Worm (Caenorhabditis elegans) whole organism, late embryonic: ENCODE data around the gene npr-15.
A peak's percentile ranks its signal among the peaks of the same experiment; 100 is the strongest.

ENCODE experiments used
- C38D4.7 ChIP-seq: fragments of 200-800 bp; sonication (Bioruptor generic); optimal IDR thresholded peaks from 2 replicates; lab custom pipeline; 2018; ENCODE audit warnings: mild to moderate bottlenecking, missing genetic modification characterization, moderate library complexity, missing compliant biosample characterization
- K09A11.1 ChIP-seq: sonication (generic microtip); optimal IDR thresholded peaks from 2 replicates; lab custom pipeline; 2017; ENCODE audit warnings: antibody characterized with exemption, mild to moderate bottlenecking, missing genetic modification characterization, missing compliant biosample characterization; ENCODE audit not compliant: insufficient read depth
- T23F11.4 ChIP-seq: fragments of 200-800 bp; sonication (Bioruptor generic); optimal IDR thresholded peaks from 2 replicates; lab custom pipeline; 2018; ENCODE audit warnings: mild to moderate bottlenecking, missing genetic modification characterization, missing compliant biosample characterization
- ceh-14 ChIP-seq: sonication (generic microtip); optimal IDR thresholded peaks from 2 replicates; lab custom pipeline; 2016; ENCODE audit warnings: missing genotype, missing genetic modification characterization, missing compliant biosample characterization
- ceh-22 ChIP-seq: sonication (generic microtip); optimal IDR thresholded peaks from 2 replicates; lab custom pipeline; 2017; ENCODE audit warnings: missing biosample characterization, missing genetic modification characterization
- ceh-30 ChIP-seq: fragments of 150-350 bp; optimal IDR thresholded peaks from 2 replicates; lab custom pipeline; 2014; ENCODE audit warnings: missing biosample characterization, missing genetic modification characterization
- ceh-31 ChIP-seq: sonication (generic microtip); optimal IDR thresholded peaks from 2 replicates; lab custom pipeline; 2016; ENCODE audit warnings: missing genetic modification characterization, missing compliant biosample characterization
- ceh-45 ChIP-seq: fragments of 200-800 bp; sonication (Bioruptor generic); IDR thresholded peaks from 2 replicates; pipeline ENCODE4 v1.3.6; 2022; ENCODE audit warnings: missing genetic modification reagents, missing genetic modification characterization, missing compliant biosample characterization
- ceh-48 ChIP-seq: sonication (generic microtip); optimal IDR thresholded peaks from 2 replicates; lab custom pipeline; 2016; ENCODE audit warnings: missing genetic modification characterization, inconsistent platforms, missing compliant biosample characterization
- ceh-6 ChIP-seq: fragments of 200-800 bp; sonication (Bioruptor generic); optimal IDR thresholded peaks from 2 replicates; lab custom pipeline; 2018; ENCODE audit warnings: mild to moderate bottlenecking, missing genetic modification characterization, missing compliant biosample characterization
- che-1 ChIP-seq: sonication (generic microtip); optimal IDR thresholded peaks from 2 replicates; lab custom pipeline; 2016; ENCODE audit warnings: mild to moderate bottlenecking, missing genetic modification characterization, missing compliant biosample characterization
- dmd-4 ChIP-seq: sonication (generic microtip); optimal IDR thresholded peaks from 2 replicates; lab custom pipeline; 2016; ENCODE audit warnings: borderline replicate concordance, missing genetic modification characterization, missing compliant biosample characterization
- elt-2 ChIP-seq: sonication (generic microtip); optimal IDR thresholded peaks from 2 replicates; lab custom pipeline; 2016; ENCODE audit warnings: missing genetic modification reagents, missing genetic modification characterization, missing compliant biosample characterization
- elt-4 ChIP-seq: sonication (generic microtip); optimal IDR thresholded peaks from 2 replicates; lab custom pipeline; 2016; ENCODE audit warnings: missing genetic modification characterization, missing compliant biosample characterization
- ets-4 ChIP-seq: sonication (generic microtip); optimal IDR thresholded peaks from 2 replicates; lab custom pipeline; 2016; ENCODE audit warnings: missing genetic modification characterization, missing compliant biosample characterization
- fax-1 ChIP-seq: sonication (generic microtip); optimal IDR thresholded peaks from 2 replicates; lab custom pipeline; 2016; ENCODE audit warnings: missing genotype, missing genetic modification characterization, missing compliant biosample characterization
- fkh-10 ChIP-seq: fragments of 150-350 bp; optimal IDR thresholded peaks from 2 replicates; lab custom pipeline; 2014; ENCODE audit warnings: missing biosample characterization, missing genetic modification reagents, missing genetic modification characterization
- fkh-6 ChIP-seq: sonication (generic microtip); optimal IDR thresholded peaks from 2 replicates; lab custom pipeline; 2016; ENCODE audit warnings: missing genetic modification characterization, missing compliant biosample characterization
- gmeb-2 ChIP-seq: sonication (generic microtip); optimal IDR thresholded peaks from 2 replicates; lab custom pipeline; 2016; ENCODE audit warnings: missing genetic modification characterization, inconsistent platforms, missing compliant biosample characterization
- hlh-15 ChIP-seq: sonication (generic microtip); optimal IDR thresholded peaks from 2 replicates; lab custom pipeline; 2016; ENCODE audit warnings: missing genetic modification characterization, missing compliant biosample characterization
- hlh-30 ChIP-seq: sonication (generic microtip); optimal IDR thresholded peaks from 2 replicates; lab custom pipeline; 2017; ENCODE audit warnings: antibody characterized with exemption, missing genetic modification characterization, missing compliant biosample characterization; ENCODE audit not compliant: insufficient read depth
- hlh-6 ChIP-seq: sonication (generic microtip); optimal IDR thresholded peaks from 2 replicates; lab custom pipeline; 2016; ENCODE audit warnings: missing genotype, missing genetic modification characterization, missing compliant biosample characterization
- hlh-8 ChIP-seq: sonication (generic microtip); optimal IDR thresholded peaks from 2 replicates; lab custom pipeline; 2016; ENCODE audit warnings: missing genotype, missing genetic modification characterization, missing compliant biosample characterization
- lim-6 ChIP-seq: sonication (generic microtip); optimal IDR thresholded peaks from 2 replicates; lab custom pipeline; 2016; ENCODE audit warnings: missing genetic modification characterization, missing compliant biosample characterization
- madf-2 ChIP-seq: sonication (generic microtip); optimal IDR thresholded peaks from 2 replicates; lab custom pipeline; 2017; ENCODE audit warnings: missing genetic modification characterization, missing compliant biosample characterization
- nfya-1 ChIP-seq: sonication (generic microtip); optimal IDR thresholded peaks from 2 replicates; lab custom pipeline; 2017; ENCODE audit warnings: missing genetic modification characterization, mild to moderate bottlenecking, missing compliant biosample characterization, antibody characterized with exemption, moderate library complexity
- npax-4 ChIP-seq: sonication (generic microtip); optimal IDR thresholded peaks from 2 replicates; lab custom pipeline; 2016; ENCODE audit warnings: missing genetic modification characterization, missing compliant biosample characterization
- pha-2 ChIP-seq: sonication (generic microtip); optimal IDR thresholded peaks from 2 replicates; lab custom pipeline; 2017; ENCODE audit warnings: mild to moderate bottlenecking, missing genetic modification characterization, missing compliant biosample characterization
- pqm-1 ChIP-seq: sonication (generic microtip); optimal IDR thresholded peaks from 2 replicates; lab custom pipeline; 2016; ENCODE audit warnings: missing genetic modification characterization, missing compliant biosample characterization
- pros-1 ChIP-seq: fragments of 150-350 bp; optimal IDR thresholded peaks from 2 replicates; lab custom pipeline; 2014; ENCODE audit warnings: missing biosample characterization, missing genetic modification reagents, missing genetic modification characterization
- ref-2 ChIP-seq: sonication (generic microtip); optimal IDR thresholded peaks from 2 replicates; lab custom pipeline; 2016; ENCODE audit warnings: missing genetic modification characterization, missing compliant biosample characterization
- rnt-1 ChIP-seq: sonication (generic microtip); optimal IDR thresholded peaks from 2 replicates; lab custom pipeline; 2016; ENCODE audit warnings: missing genetic modification characterization, missing compliant biosample characterization
- sox-2 ChIP-seq: fragments of 200-800 bp; sonication (Bioruptor generic); IDR thresholded peaks from 2 replicates; pipeline ENCODE4 v1.3.6; 2022; ENCODE audit warnings: missing genetic modification reagents, missing genetic modification characterization, missing compliant biosample characterization
- syd-9 ChIP-seq: sonication (generic microtip); optimal IDR thresholded peaks from 2 replicates; lab custom pipeline; 2016; ENCODE audit warnings: mild to moderate bottlenecking, missing genetic modification characterization, moderate library complexity, missing compliant biosample characterization
- ttx-3 ChIP-seq: sonication (generic microtip); optimal IDR thresholded peaks from 2 replicates; lab custom pipeline; 2016; ENCODE audit warnings: missing genetic modification reagents, missing genetic modification characterization, missing compliant biosample characterization
- unc-55 ChIP-seq: sonication (generic microtip); optimal IDR thresholded peaks from 2 replicates; lab custom pipeline; 2017; ENCODE audit warnings: missing biosample characterization, missing genetic modification reagents, missing genetic modification characterization
- unc-86 ChIP-seq: sonication (generic microtip); optimal IDR thresholded peaks from 2 replicates; lab custom pipeline; 2016; ENCODE audit warnings: missing genetic modification characterization, missing compliant biosample characterization
- zip-5 ChIP-seq: sonication (generic microtip); optimal IDR thresholded peaks from 2 replicates; lab custom pipeline; 2016; ENCODE audit warnings: missing genetic modification characterization, missing compliant biosample characterization
- ztf-16 ChIP-seq: sonication (generic microtip); optimal IDR thresholded peaks from 2 replicates; lab custom pipeline; 2017; ENCODE audit warnings: missing genetic modification characterization, missing compliant biosample characterization

Gene npr-15

DNA sequence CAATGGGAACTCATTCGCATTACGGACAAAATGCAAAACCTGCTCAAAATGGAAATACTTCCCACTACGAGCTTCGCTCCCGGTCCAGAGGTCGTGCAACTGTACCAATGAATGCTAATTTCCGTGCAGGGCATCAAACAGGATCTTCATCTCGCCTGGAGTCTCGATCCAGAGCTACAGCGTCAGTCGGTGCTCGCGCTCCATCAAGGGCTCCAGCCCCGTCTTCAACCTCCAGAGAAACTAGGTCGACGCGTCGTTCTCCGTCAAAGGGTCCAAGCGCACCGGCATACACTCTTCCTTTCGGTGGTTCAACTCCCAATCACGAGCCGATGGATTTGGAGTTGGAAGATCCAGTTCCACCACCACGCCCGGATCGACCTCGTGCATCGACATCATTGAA lies 43.3 kb upstream of the npr-15 start:
- TF ChIP-seq unc-55, result no peak
- TF ChIP-seq ets-4 (tag; lab: Kevin White, UChicago), result no peak
- no peak for TF ChIP-seq pros-1 (tag; lab: Kevin White, UChicago)
- no peak for TF ChIP-seq lim-6 (tag; lab: Kevin White, UChicago)
- TF ChIP-seq madf-2 (tag; lab: Kevin White, UChicago), result no peak
- TF ChIP-seq hlh-15 (tag; lab: Kevin White, UChicago), result no peak
- TF ChIP-seq elt-4 (tag; lab: Kevin White, UChicago), result no peak
- no peak for TF ChIP-seq C38D4.7 (GFP tag; lab: Kevin White, UChicago)
- TF ChIP-seq ceh-48 (tag; lab: Kevin White, UChicago), result no peak

DNA sequence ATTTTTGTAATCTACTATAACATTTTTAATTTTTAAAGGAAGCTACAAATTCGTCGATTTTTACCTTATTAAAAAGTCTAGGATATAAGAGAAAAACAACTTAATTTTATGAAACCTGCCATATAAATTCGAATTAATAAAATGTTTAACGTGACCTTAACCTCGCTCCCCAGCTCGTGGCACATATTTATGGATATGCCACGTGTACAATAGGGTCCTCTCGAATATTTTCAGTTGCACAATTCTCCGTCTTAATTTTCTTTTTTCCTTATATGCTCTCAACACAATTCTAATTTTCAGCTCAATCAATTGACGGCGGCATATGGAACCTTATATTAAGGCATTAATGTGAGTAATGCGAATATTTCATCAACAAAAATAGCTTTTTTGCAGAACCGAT lies 41.8 kb upstream of the npr-15 start, which contains the start of gene F34D10.4:
Gene F34D10.4, plus strand, starts transcription at position 301 of the 400 bp plus-strand sequence.
- TF ChIP-seq dmd-4 (tag; lab: Kevin White, UChicago) (no peak), pha-2 (tag; lab: Kevin White, UChicago) (no peak), ceh-30 (tag; lab: Kevin White, UChicago) (no peak), nfya-1 (tag; lab: Kevin White, UChicago) (no peak), npax-4 (tag; lab: Kevin White, UChicago) (no peak), ceh-14 (tag; lab: Kevin White, UChicago) (no peak), elt-4 (tag; lab: Kevin White, UChicago) (no peak), rnt-1 (tag; lab: Kevin White, UChicago) (no peak), ets-4 (tag; lab: Kevin White, UChicago) (no peak), unc-86 (tag; lab: Kevin White, UChicago) (no peak), che-1 (no peak), hlh-8 (tag; lab: Kevin White, UChicago) (no peak), ztf-16 (tag; lab: Kevin White, UChicago) (no peak), ceh-45 (GFP tag; lab: Robert Waterston, UW) (no peak), pros-1 (tag; lab: Kevin White, UChicago) (no peak), ref-2 (tag; lab: Kevin White, UChicago) (no peak), K09A11.1 (tag; lab: Kevin White, UChicago) (no peak)

DNA sequence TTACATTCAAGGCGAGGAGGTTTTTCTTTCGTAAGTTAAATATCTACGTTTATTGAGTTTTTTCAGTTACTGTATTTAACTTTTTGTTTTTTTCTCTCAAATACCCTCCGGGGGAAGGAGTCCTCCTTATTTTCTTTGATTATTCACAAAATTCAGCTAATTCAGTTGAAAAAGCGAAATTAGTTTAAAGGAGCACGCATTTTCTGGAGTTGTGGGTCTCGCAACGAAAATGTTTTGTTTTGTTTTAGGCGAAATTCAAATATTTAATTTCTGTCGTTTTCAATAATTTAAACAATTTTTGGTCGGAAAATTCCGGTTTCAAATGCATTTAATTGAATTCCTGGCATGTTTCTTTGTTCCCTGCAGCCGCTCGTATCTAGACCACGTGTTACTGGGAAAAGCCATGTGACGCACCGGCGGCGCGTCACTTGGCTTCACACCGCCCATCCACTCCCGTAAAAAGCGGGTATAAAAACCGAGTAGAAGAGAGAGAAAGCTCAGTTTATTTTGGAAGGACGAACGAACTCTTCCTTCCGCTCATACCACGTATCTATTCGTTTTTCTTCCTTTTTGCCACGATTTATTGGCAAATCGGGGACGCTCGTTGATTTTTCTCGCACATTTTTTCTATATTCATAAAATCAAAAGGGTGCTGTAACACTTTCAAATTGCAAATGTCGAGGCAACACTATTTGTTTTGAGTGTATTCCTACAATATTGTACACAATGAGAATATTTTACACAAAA lies 41.2 kb upstream of the npr-15 start:
- TF ChIP-seq fkh-6 (tag; lab: Kevin White, UChicago) (no peak), ceh-31 (peak; percentile 6), ceh-6 (GFP tag; lab: Kevin White, UChicago) (no peak), T23F11.4 (GFP tag; lab: Kevin White, UChicago) (no peak), ceh-48 (tag; lab: Kevin White, UChicago) (no peak), syd-9 (tag; lab: Kevin White, UChicago) (no peak), lim-6 (tag; lab: Kevin White, UChicago) (no peak), hlh-30 (tag; lab: Kevin White, UChicago) (peak; percentile 69)

DNA sequence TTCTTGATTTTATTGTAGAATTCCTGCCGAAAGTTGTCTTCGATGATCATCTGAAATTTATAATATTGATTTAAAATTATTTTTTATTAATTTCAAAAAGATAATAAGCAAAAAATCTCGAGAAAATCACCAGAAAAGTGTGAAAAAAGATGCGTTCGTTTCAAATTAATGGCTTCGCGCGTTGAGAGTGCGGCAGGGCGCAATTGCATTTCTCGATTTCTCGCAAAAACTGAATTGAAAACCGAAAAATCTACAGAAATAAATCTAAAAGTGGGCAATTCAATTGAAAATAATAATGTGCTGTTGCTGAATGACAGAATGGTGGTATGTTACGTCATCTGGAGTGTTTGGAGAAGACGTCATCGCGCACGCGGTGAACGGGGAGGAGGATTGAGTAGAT lies 40.5 kb upstream of the npr-15 start, which contains the start of gene evl-18:
Gene evl-18, minus strand, starts transcription at position 50 of the 400 bp plus-strand sequence.
- TF ChIP-seq fkh-6 (tag; lab: Kevin White, UChicago) (no peak), sox-2 (GFP tag; lab: Robert Waterston, UW) (no peak), zip-5 (tag; lab: Kevin White, UChicago) (no peak), gmeb-2 (no peak), C38D4.7 (GFP tag; lab: Kevin White, UChicago) (no peak), ref-2 (tag; lab: Kevin White, UChicago) (no peak), fkh-10 (GFP tag; lab: Kevin White, UChicago) (no peak), fax-1 (tag; lab: Kevin White, UChicago) (no peak), pqm-1 (tag; lab: Kevin White, UChicago) (no peak), elt-2 (no peak), pros-1 (tag; lab: Kevin White, UChicago) (no peak), ceh-45 (GFP tag; lab: Robert Waterston, UW) (no peak), npax-4 (tag; lab: Kevin White, UChicago) (no peak), ceh-30 (tag; lab: Kevin White, UChicago) (no peak), hlh-6 (tag; lab: Kevin White, UChicago) (no peak), ceh-22 (tag; lab: Kevin White, UChicago) (no peak), unc-55 (no peak), ttx-3 (no peak), elt-4 (tag; lab: Kevin White, UChicago) (no peak)
